Fruit fly (Drosophila melanogaster): ENCODE results near the gene CG5191.

CG5191 gene

DNA sequence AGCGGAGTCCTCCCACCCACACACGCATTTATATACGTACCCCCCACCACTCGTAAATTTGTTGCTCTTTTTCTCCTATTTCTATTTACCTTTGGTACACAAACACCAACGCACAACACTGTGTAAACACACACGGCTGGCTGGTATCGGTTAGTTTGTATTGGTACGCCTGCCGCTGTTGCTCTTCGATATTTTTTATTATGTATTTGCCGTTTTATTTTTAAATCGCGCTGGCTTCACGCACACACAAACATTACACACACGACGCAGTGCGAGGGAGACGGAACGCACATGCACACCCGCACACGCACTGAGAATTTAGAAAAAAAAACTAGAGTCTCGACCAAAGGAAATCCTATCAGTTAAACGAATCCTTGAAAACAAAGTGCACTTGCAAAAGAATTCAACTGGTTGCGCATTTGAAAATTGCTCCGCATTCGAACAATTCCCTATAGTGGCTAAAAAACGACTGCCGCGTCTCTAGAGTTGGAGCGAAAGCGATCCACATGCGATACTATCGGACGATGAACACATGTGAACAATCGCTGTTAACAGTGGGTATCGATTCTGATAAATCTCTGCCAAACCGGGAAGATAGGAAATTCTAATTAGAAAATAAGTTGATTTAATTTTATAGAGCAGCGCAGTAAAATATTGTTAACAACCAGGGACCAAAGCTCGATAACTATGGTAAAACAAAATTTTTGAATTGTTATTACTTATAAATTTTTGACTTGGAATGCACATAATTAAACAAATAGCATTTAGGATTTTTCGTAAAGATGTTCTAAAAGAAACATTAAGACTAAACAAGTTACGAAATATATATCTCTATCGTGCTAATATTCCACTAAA is 9.8 kb upstream of the CG5191 start:
- no peak for TF ChIP-seq CG8478 (optimal IDR thresholded peaks at IDR 0.05)
- peak in 1 of 2 experiments; percentile 19 for TF ChIP-seq CTCF (optimal IDR thresholded peaks at IDR 0.05)

DNA sequence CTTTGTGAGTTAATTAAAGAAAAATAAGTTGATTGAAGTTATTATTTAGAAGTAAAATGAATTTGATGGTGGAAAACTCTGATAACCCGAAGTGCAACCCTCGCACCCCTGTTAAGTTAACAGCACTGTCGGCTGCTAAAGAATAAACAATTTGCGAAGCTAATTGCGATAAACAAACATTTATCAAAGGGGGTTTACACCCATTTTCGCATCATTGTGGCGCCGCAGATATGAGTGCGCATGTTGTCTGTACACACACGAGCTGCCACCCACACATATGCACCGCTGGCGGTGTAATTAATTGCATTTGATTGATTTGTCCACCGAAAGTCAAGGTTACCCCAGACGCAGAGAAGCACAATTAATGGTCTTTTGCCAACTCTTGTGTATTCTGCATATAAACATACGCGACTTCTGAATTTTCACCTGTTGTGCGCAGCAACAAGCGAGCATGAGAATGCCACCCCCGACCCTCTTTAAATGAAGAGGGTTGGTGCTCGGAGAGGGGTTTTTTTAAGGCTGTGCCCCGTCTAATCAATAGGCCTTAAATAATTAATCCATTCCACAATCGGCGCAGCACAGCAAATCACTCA is 9.1 kb upstream of the CG5191 start:
- TF ChIP-seq CG8478 (optimal IDR thresholded peaks at IDR 0.05) (no peak), CTCF (optimal IDR thresholded peaks at IDR 0.05) (no peak)

DNA sequence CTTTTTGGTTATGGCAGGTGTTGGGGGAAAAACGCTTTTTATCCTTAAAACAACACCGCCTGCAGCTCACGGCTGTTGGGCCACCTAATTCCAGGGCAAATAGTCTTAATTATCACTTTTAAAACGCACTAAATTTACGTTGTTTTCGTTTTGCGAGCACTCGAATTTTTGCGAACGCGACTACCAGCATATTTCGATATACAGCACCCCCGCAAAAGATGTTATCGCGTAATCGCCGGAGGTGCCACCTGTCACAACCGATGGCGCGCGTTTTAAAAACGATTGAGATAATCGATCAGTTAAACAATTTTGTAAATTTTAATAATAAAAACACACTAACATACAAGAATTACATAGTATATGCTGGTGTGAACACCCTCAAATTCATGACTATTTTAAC is 8.6 kb upstream of the CG5191 start, which contains the start of gene Stat92E:
Stat92E (minus strand) TSS at position 219 of the 400 bp plus-strand sequence.
- no peak for TF ChIP-seq CTCF (optimal IDR thresholded peaks at IDR 0.05)
- no peak for TF ChIP-seq CG8478 (optimal IDR thresholded peaks at IDR 0.05)

DNA sequence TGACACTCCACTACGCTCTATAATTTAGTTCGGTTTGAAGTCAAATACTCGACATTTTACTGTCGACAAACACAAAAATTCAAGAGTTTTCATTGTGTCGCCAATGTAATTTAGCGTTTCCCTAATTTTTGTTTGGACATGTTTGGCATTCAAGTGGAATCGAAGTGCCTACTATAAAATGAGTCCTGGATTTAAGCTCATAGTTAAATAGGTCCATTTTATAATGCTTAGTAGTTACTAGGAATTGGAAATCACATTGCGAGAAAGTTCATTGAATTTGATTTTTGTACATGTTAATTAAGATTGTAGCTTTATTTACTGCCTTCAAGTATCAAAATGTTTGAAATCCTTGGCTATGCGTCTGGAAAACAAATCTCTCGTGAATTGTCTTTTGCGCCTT is 6.4 kb upstream of the CG5191 start, which contains the start of gene att-ORFB:
att-ORFB (minus strand) TSS at position 101 of the 400 bp plus-strand sequence.
- TF ChIP-seq CG8478 (optimal IDR thresholded peaks at IDR 0.05) (no peak), CTCF (optimal IDR thresholded peaks at IDR 0.05) (no peak)

DNA sequence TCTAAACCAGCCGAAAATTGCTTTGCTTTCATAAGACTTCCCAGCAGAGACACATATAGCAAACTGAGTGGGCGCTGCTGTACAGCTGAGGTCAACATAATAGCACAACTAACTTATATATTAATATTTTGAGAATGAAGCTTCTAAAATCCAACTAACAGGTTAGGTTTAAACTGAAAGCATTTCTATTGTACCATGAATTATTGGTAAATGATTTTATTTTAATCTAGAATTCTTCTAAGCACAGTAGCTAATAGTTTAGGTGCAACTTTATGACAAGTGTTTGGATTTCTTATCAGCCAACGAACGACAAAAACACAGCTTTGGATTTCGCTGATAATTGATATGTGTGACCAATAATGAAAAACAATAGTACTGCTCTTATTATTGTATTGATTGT is 5.6 kb upstream of the CG5191 start:
- TF ChIP-seq CG8478 (optimal IDR thresholded peaks at IDR 0.05), result no peak
- no peak for TF ChIP-seq CTCF (optimal IDR thresholded peaks at IDR 0.05)

DNA sequence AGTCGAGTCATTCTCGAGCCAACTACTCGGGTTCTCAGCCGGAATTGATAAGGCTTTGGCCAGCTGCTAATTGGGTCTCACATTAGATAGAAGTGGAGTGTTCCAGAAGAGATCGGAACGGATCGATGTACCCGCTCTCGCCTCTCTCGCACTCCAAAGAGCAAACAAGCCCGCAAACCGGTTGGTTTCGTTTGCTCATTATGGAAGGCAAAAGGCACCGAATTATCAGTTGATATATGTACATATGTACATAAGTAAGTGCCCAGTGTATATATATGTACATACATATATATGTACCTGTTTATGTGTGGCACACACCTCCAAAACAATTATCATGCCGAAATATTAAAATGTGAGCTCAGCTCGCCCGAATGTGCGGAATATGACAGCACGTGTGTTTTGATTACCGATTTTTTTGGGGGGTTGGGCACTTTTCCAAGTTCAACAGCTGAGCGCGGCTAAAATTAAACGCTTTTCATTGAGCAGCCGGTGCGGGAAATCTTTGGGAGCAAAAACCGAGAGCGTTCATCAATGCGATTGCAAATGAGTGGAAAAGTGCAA is 4.9 kb upstream of the CG5191 start:
- TF ChIP-seq CG8478 (optimal IDR thresholded peaks at IDR 0.05) (no peak), CTCF (optimal IDR thresholded peaks at IDR 0.05) (no peak)

DNA sequence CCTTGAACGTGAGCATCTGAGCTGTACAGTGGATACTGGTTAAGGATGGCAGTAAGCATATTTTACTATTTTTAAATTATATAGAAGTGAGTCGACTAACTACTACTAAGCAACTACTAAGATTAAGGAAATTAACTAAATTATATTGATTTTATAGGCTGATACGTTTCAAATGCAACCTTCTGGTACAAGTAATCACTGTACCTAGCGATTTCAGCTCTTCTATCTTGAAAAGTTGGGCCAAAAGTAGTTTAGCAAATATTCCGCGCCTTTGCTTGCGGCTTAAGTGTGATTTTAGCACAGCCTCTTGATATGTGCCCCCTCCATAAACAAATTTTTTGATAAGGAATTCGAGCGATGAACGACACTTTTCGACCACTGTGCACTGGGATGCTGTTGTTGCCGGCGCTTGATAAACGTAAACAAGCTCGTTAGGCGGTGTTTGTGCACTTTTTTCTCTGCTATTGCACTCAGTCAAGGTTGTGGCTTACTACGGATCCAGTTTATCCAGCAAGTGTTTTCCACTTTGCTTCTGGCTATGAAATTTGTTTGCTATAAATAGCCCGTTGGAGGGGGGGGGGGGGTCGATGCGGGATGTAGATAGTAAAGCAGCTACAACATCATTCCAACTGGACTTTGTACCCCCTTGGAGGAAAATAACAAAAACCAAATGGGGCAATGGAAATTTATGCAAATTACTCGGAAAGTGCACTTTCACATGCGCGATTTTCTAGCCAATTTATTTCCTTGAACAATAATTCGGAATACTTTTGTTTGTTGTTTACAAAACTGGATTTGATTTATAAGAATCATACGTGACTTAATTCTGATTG is 4.2 kb upstream of the CG5191 start:
- TF ChIP-seq CG8478 (optimal IDR thresholded peaks at IDR 0.05) (no peak), CTCF (optimal IDR thresholded peaks at IDR 0.05) (no peak)

DNA sequence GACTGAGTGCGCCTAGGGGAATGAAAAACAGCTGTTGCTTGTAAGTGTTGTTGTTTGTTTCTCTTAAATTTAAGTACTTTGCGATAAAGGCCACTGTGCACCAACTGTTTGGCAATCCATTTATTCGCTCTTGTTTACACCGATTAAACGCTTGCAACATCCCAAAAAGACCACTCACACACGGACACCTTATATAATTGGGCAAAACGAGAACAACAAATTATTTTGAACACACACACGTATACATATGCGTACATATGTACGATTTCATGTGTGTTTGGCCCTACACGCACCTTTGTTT is 3.6 kb upstream of the CG5191 start:
- TF ChIP-seq CG8478 (optimal IDR thresholded peaks at IDR 0.05) (no peak), CTCF (optimal IDR thresholded peaks at IDR 0.05) (no peak)

DNA sequence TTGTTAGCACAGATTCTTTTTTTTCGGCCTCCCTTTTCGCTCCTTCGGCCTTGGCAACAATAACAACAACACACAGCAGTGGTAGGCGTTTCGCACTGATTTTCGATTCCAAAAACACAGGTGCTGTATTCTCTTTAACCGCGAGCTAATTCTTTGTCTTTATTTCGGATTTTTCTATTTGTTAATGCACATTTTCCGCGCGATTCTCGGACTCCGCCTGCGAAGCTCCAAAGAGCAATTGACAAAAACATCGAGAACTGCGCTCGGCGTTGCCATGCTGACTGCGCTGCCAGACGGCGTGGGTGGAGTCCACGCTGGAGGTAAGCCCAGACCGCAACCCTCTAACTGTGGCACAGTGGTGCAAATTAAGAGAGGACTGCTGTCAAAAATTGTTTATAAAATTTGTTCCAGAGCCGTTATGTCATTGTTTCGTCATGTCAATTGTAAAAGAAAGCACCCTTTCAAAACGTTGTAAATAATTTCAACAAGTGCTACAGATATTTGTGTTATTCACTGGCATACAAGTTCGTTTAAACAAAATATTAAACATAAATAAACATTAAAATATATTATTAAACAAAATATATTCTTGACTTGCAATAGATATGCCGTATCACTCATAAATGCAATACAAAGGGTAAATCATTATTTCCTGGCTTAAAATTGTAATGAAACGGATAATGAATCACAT is 3.1 kb upstream of the CG5191 start, which contains the start of the genes DPCoAC and CG5180:
DPCoAC (minus strand) TSS at position 253 of the 691 bp plus-strand sequence.
CG5180 (plus strand) TSS at position 516 of the 691 bp plus-strand sequence.
- TF ChIP-seq CG8478 (optimal IDR thresholded peaks at IDR 0.05) (no peak), CTCF (optimal IDR thresholded peaks at IDR 0.05) (peak; percentile 58 to 66)

DNA sequence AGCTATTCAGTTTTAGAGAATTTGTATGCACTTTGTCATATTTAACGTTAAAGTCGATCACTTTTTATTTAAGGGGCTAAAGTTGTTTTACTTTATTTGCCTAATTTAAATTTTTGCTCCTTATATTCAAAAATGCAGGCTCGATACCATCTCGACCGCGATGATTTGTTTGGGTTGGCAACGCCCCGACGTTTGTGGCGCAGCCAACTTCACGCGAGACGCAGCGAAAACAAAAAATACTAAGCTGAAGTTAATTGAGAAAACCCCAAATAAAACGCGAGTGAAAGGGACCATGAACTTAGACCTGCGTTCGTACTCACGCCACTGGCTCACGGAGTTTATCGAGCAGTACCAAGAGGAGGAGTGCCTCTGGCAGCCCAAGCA is 2.6 kb upstream of the CG5191 start:
- TF ChIP-seq CTCF (optimal IDR thresholded peaks at IDR 0.05), result no peak
- TF ChIP-seq CG8478 (optimal IDR thresholded peaks at IDR 0.05), result no peak

DNA sequence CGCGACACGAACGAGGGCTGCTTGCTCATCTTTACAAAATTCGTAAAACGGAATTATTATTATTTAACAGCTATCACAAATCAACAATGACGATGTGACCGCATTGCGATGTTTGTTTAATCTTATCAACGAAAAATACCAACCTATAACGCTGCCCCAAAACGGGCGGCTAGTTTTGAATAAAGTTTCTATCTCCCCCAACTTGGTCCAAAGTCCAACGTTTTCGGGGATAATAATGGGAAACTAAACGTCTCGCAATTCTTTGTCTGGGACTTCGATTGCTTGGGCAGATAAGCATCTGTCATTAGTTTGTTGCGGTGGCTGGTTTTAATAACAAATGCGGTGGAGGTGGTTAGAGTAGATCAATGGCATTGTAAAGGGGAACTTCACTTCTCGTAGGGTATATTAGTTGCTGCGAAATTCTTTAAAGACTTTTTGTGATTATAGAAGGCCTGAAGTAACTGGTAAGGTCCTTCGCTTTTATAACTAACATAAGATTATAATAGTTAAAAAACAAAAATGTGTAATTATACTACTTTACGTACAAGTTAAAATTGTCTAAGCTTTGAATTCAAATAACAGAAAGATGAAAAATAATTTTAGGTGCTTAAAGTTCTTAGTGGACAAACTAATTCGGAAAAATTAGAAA is 522 bp upstream of the CG5191 start, which contains the start of gene CG15922:
CG15922 (minus strand) TSS at position 262 of the 649 bp plus-strand sequence.
- TF ChIP-seq CG8478 (optimal IDR thresholded peaks at IDR 0.05) (no peak), CTCF (optimal IDR thresholded peaks at IDR 0.05) (no peak)

DNA sequence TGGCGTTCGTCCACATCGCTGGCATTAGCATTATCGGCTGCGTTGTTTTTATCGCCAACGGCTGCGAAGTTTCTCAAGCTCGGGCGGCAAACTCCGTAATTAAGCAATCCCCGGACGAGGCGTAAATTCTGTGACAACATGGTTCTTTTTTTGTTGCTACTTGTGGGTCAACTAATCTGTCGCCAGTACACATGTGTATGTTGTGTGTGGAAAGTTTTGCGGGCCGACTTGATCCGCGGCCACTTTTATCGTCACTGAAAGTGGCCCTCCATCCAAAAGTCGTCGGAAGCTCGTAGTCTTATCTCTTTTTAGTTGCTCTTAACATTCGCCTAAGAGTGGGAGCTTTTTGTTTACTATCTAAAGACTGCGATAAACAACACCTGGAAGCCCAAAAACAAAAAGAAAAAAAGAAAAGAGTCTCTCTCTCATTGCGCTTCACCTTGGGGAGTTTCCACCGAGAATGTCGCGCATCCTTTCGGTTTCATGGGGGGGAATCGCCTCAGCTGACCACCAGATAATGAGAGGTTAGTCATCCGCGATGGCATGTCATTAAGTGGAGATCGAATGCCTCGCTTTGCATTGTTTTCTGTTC is 3.3 kb downstream of the CG5191 start, which contains the start of gene CG10877:
CG10877 (minus strand) TSS at position 238 of the 592 bp plus-strand sequence.
- TF ChIP-seq CTCF (optimal IDR thresholded peaks at IDR 0.05), result no peak
- no peak for TF ChIP-seq CG8478 (optimal IDR thresholded peaks at IDR 0.05)

DNA sequence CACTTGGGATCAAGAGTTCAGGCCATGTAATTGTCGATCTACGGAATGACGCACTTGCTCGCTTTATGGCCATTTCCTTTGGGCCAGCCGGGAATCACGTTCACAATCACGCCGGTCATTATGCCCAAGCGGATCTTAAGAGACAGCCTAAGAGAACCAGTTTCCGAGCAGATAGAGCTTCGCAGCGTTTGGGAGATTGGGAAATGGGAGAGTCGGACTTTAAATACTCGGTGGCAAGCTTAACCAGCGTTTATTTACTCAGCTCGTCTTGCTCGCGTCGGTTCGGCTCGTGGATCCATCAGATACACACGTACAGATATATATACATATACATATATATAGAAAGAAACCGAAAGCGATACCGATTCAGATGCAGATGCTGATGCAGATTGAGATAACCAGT is 4.9 kb downstream of the CG5191 start:
- no peak for TF ChIP-seq CG8478 (optimal IDR thresholded peaks at IDR 0.05)
- no peak for TF ChIP-seq CTCF (optimal IDR thresholded peaks at IDR 0.05)

Data from S2 (cell line).